Worm (Caenorhabditis elegans) whole organism, L2 larva: ENCODE measurements around the gene twk-26.

ENCODE experiments used
- F13H6.1 ChIP-seq: sonication (generic microtip); optimal IDR thresholded peaks from 2 replicates; lab custom pipeline; 2016; ENCODE audit warnings: missing genetic modification characterization, missing compliant biosample characterization
- dmd-4 ChIP-seq: sonication (generic microtip); optimal IDR thresholded peaks from 2 replicates; lab custom pipeline; 2017; ENCODE audit warnings: missing biosample characterization, missing genetic modification characterization
- egl-27 ChIP-seq: sonication (generic microtip); optimal IDR thresholded peaks from 3 replicates; lab custom pipeline; 2017; ENCODE audit warnings: missing biosample characterization, missing genetic modification reagents, missing genetic modification characterization
- elt-1 ChIP-seq: fragments of 150-350 bp; optimal IDR thresholded peaks from 2 replicates; lab custom pipeline; 2014; ENCODE audit warnings: missing biosample characterization, missing genetic modification characterization
- lin-13 ChIP-seq: fragments of 150-350 bp; optimal IDR thresholded peaks from 2 replicates; lab custom pipeline; 2014; ENCODE audit warnings: missing biosample characterization, missing genetic modification reagents, missing genetic modification characterization
- lin-39 ChIP-seq: fragments of 150-350 bp; optimal IDR thresholded peaks from 2 replicates; lab custom pipeline; 2014; ENCODE audit warnings: missing biosample characterization, missing genetic modification reagents, missing genetic modification characterization
- lsy-2 ChIP-seq, 2 experiments: fragments of 150-350 bp in 1 of 2; sonication (generic microtip) in 1 of 2; optimal IDR thresholded peaks; 2 replicates each; lab custom pipeline; 2014 to 2017; ENCODE audit warnings: missing biosample characterization in 2 of 2, missing genetic modification characterization in 2 of 2
- mdl-1 ChIP-seq, 2 experiments: fragments of 150-350 bp in 1 of 2; sonication (generic microtip) in 1 of 2; optimal IDR thresholded peaks; 2 replicates each; lab custom pipeline; 2017; ENCODE audit warnings: missing biosample characterization in 2 of 2, missing genetic modification characterization in 2 of 2
- nhr-237 ChIP-seq: fragments of 150-350 bp; optimal IDR thresholded peaks from 2 replicates; lab custom pipeline; 2014; ENCODE audit warnings: missing biosample characterization, missing genetic modification characterization
- sma-3 ChIP-seq: sonication (generic microtip); optimal IDR thresholded peaks from 2 replicates; lab custom pipeline; 2016; ENCODE audit warnings: missing genetic modification reagents, missing genetic modification characterization, missing compliant biosample characterization
- snpc-4 ChIP-seq: fragments of 150-350 bp; optimal IDR thresholded peaks from 2 replicates; lab custom pipeline; 2014; ENCODE audit warnings: missing biosample characterization, missing genetic modification characterization
- unc-39 ChIP-seq: fragments of 150-350 bp; optimal IDR thresholded peaks from 2 replicates; lab custom pipeline; 2014; ENCODE audit warnings: missing biosample characterization, missing genetic modification characterization
- zag-1 ChIP-seq: fragments of 150-350 bp; optimal IDR thresholded peaks from 2 replicates; lab custom pipeline; 2014; ENCODE audit warnings: missing biosample characterization, missing genetic modification characterization

DNA sequence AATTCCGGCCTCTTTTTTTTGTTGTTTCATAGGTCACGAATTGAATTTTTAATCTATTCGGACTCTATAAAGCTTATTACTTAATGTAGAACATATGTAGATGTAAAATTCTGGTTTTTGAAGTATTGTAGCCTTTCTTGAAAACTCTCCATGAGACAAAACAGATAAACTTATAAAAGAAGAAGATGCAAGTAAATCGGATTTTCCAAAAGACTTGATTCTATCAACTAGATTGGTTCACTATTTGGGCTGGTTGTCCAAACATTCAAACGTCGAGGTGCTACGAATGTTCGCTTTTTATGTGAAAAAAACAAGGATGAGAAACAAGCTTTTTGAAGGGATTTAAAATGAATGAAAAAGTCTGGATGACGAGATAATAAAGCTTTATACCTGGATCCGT lies 14.6 kb downstream of the twk-26 start:
- TF ChIP-seq lin-13 (GFP tag; lab: Kevin White, UChicago) (no peak), elt-1 (tag; lab: Kevin White, UChicago) (no peak), lin-39 (tag; lab: Kevin White, UChicago) (no peak), F13H6.1 (tag; lab: Kevin White, UChicago) (no peak), unc-39 (tag; lab: Kevin White, UChicago) (no peak), zag-1 (tag; lab: Kevin White, UChicago) (no peak), nhr-237 (tag; lab: Kevin White, UChicago) (no peak), snpc-4 (tag; lab: Kevin White, UChicago) (no peak), mdl-1 (tag; optimal IDR thresholded peaks at IDR 0.05; lab: Kevin White, UChicago) (no peak), sma-3 (GFP tag; lab: Kevin White, UChicago) (no peak), lsy-2 (tag; optimal IDR thresholded peaks at IDR 0.05; lab: Kevin White, UChicago) (no peak), dmd-4 (no peak), egl-27 (tag; lab: Kevin White, UChicago) (no peak)
